Worm (Caenorhabditis elegans) whole organism, midembryonic: Measurements from ENCODE around the gene str-254.

Experiments
- T22C8.4 ChIP-seq: fragments of 200-800 bp; sonication (Bioruptor generic); IDR thresholded peaks from 2 replicates; pipeline ENCODE4 v1.3.6; 2022; ENCODE audit warnings: missing genetic modification characterization, missing compliant biosample characterization
- cog-1 ChIP-seq: sonication (generic microtip); optimal IDR thresholded peaks from 2 replicates; lab custom pipeline; 2016; ENCODE audit warnings: missing genetic modification characterization, missing compliant biosample characterization
- flt-1 ChIP-seq: fragments of 200-800 bp; sonication (Bioruptor generic); IDR thresholded peaks from 2 replicates; pipeline ENCODE4 v1.3.6; 2022; ENCODE audit warnings: missing genetic modification characterization, missing compliant biosample characterization
- klf-2 ChIP-seq: fragments of 200-800 bp; sonication (Bioruptor generic); conservative IDR thresholded peaks from 2 replicates; pipeline ENCODE4 v1.3.6; 2022; ENCODE audit warnings: missing genetic modification reagents, missing genetic modification characterization, missing compliant biosample characterization
- med-1 ChIP-seq: sonication (generic microtip); optimal IDR thresholded peaks from 2 replicates; lab custom pipeline; 2017; ENCODE audit warnings: missing genetic modification characterization, mild to moderate bottlenecking, missing compliant biosample characterization, antibody characterized with exemption, missing genetic modification reagents; ENCODE audit not compliant: insufficient read depth
- ref-1 ChIP-seq: fragments of 200-800 bp; sonication (Bioruptor generic); conservative IDR thresholded peaks from 2 replicates; pipeline ENCODE4 v1.3.6; 2022; ENCODE audit warnings: missing genetic modification reagents, missing genetic modification characterization, missing compliant biosample characterization
- tab-1 ChIP-seq: fragments of 200-800 bp; sonication (Bioruptor generic); IDR thresholded peaks from 2 replicates; pipeline ENCODE4 v1.3.6; 2022; ENCODE audit warnings: missing genetic modification characterization, missing compliant biosample characterization
- ztf-23 ChIP-seq: fragments of 200-800 bp; sonication (Bioruptor generic); IDR thresholded peaks from 2 replicates; pipeline ENCODE4 v1.3.6; 2022; ENCODE audit warnings: missing genetic modification reagents, missing genetic modification characterization, missing compliant biosample characterization
- ztf-29 ChIP-seq: fragments of 200-800 bp; sonication (Bioruptor generic); IDR thresholded peaks from 2 replicates; pipeline ENCODE4 v1.3.6; 2022; ENCODE audit warnings: missing genetic modification reagents, missing genetic modification characterization, missing compliant biosample characterization

str-254 gene

ce11 chrV:16120922-16121321, 32.4 kb downstream of the str-254 start, which contains the start of gene skr-3:
skr-3 (plus strand) TSS chrV:16121084.
- TF ChIP-seq cog-1 = no peak
- TF ChIP-seq med-1 = no peak
- TF ChIP-seq tab-1 = no peak
- no peak for TF ChIP-seq ref-1
- no peak for TF ChIP-seq T22C8.4 (GFP tag; lab: Robert Waterston, UW)
- no peak for TF ChIP-seq klf-2 (GFP tag; lab: Robert Waterston, UW)
- no peak for TF ChIP-seq ztf-23 (GFP tag; lab: Robert Waterston, UW)

ce11 chrV:16120499-16120898, 32.8 kb downstream of the str-254 start:
- TF ChIP-seq ztf-29 (no peak), ztf-23 (GFP tag; lab: Robert Waterston, UW) (no peak), T22C8.4 (GFP tag; lab: Robert Waterston, UW) (no peak), flt-1 (no peak), tab-1 (no peak), cog-1 (no peak), med-1 (no peak), klf-2 (GFP tag; lab: Robert Waterston, UW) (no peak), ref-1 (no peak)

- TF ChIP-seq tab-1 (no peak), med-1 (no peak), klf-2 (GFP tag; lab: Robert Waterston, UW) (no peak), flt-1 (no peak), ztf-29 (no peak), ztf-23 (GFP tag; lab: Robert Waterston, UW) (no peak), cog-1 (no peak)
Measured at ce11 chrV:16118601-16119000, 34.7 kb downstream of the str-254 start, which contains the start of gene str-103. str-103 (minus strand) TSS chrV:16118701.

ce11 chrV:16115381-16115780, 37.9 kb downstream of the str-254 start, which contains the start of gene str-25:
str-25 (plus strand) TSS chrV:16115681.
- TF ChIP-seq ztf-29 = no peak
- no peak for TF ChIP-seq tab-1
- TF ChIP-seq ref-1 = no peak
- no peak for TF ChIP-seq T22C8.4 (GFP tag; lab: Robert Waterston, UW)
- TF ChIP-seq med-1 = no peak
- TF ChIP-seq klf-2 (GFP tag; lab: Robert Waterston, UW) = no peak
- TF ChIP-seq flt-1 = no peak

ce11 chrV:16114237-16114636, 39.0 kb downstream of the str-254 start, which contains the start of gene srxa-16:
srxa-16 (minus strand) TSS chrV:16114337.
- TF ChIP-seq ref-1 (no peak), T22C8.4 (GFP tag; lab: Robert Waterston, UW) (no peak), ztf-23 (GFP tag; lab: Robert Waterston, UW) (no peak), ztf-29 (no peak), klf-2 (GFP tag; lab: Robert Waterston, UW) (no peak), cog-1 (no peak)

ce11 chrV:16103594-16103993, 49.7 kb downstream of the str-254 start, which contains the start of gene argk-1:
argk-1 (plus strand) TSS chrV:16103894.
- no peak for TF ChIP-seq ref-1
- no peak for TF ChIP-seq med-1
- TF ChIP-seq klf-2 (GFP tag; lab: Robert Waterston, UW) = no peak
- TF ChIP-seq flt-1 = no peak
- no peak for TF ChIP-seq T22C8.4 (GFP tag; lab: Robert Waterston, UW)
- TF ChIP-seq tab-1 = no peak
- no peak for TF ChIP-seq ztf-23 (GFP tag; lab: Robert Waterston, UW)
- TF ChIP-seq ztf-29 = no peak
- TF ChIP-seq cog-1 = no peak
